Fruit fly (Drosophila melanogaster) whole organism, embryonic: Measurements from ENCODE around the gene RpL24-like.

Source experiments
- Ada2b ChIP-seq: fragments of 200-800 bp; sonication (Bioruptor generic); IDR thresholded peaks from 2 replicates; pipeline ENCODE4 v1.3.6; 2022; ENCODE audit warnings: missing biosample characterization, missing genetic modification characterization
- CG1024 ChIP-seq: fragments of 200-800 bp; sonication (Bioruptor generic); IDR thresholded peaks from 2 replicates; pipeline ENCODE4 v1.3.6; 2022; ENCODE audit warnings: missing biosample characterization, missing genetic modification characterization
- CG10565 ChIP-seq: fragments of 200-800 bp; sonication (Bioruptor generic); optimal IDR thresholded peaks from 3 replicates; lab custom pipeline; 2016; ENCODE audit warnings: missing biosample characterization, mild to moderate bottlenecking, missing genetic modification characterization
- CG11696 ChIP-seq: fragments of 200-800 bp; sonication (Bioruptor generic); IDR thresholded peaks from 2 replicates; pipeline ENCODE4 v1.3.6; 2022; ENCODE audit warnings: missing biosample characterization, missing genetic modification characterization
- CG12219 ChIP-seq: fragments of 200-800 bp; sonication (Bioruptor generic); optimal IDR thresholded peaks from 3 replicates; lab custom pipeline; 2018; ENCODE audit warnings: missing biosample characterization, mild to moderate bottlenecking, missing genetic modification characterization
- CG13424 ChIP-seq: fragments of 200-800 bp; sonication (Bioruptor generic); optimal IDR thresholded peaks from 2 replicates; lab custom pipeline; 2019; ENCODE audit warnings: missing biosample characterization, mild to moderate bottlenecking, missing genetic modification characterization, moderate library complexity
- CG13894 ChIP-seq: fragments of 200-800 bp; sonication (Bioruptor generic); optimal IDR thresholded peaks from 3 replicates; lab custom pipeline; 2018; ENCODE audit warnings: missing biosample characterization, mild to moderate bottlenecking, missing genetic modification characterization, moderate library complexity
- CG14014 ChIP-seq: fragments of 200-800 bp; sonication (Bioruptor generic); IDR thresholded peaks from 2 replicates; pipeline ENCODE4 v1.3.6; 2022; ENCODE audit warnings: missing biosample characterization, missing genetic modification characterization
- CG14441 ChIP-seq: fragments of 200-800 bp; sonication (Bioruptor generic); IDR thresholded peaks from 2 replicates; pipeline ENCODE4 v1.3.6; 2022; ENCODE audit warnings: missing biosample characterization, missing genetic modification characterization
- CG1647 ChIP-seq: fragments of 200-800 bp; sonication (Bioruptor generic); optimal IDR thresholded peaks from 3 replicates; lab custom pipeline; 2016; ENCODE audit warnings: missing biosample characterization, missing genetic modification characterization
- CG17385 ChIP-seq: fragments of 200-800 bp; sonication (Bioruptor generic); optimal IDR thresholded peaks from 3 replicates; lab custom pipeline; 2018; ENCODE audit warnings: missing biosample characterization, mild to moderate bottlenecking, missing genetic modification characterization
- CG2120 ChIP-seq: fragments of 200-800 bp; sonication (Bioruptor generic); optimal IDR thresholded peaks from 3 replicates; lab custom pipeline; 2016; ENCODE audit warnings: missing biosample characterization, missing genetic modification characterization
- CG31365 ChIP-seq: fragments of 200-800 bp; sonication (Bioruptor generic); optimal IDR thresholded peaks from 2 replicates; lab custom pipeline; 2018; ENCODE audit warnings: missing biosample characterization, mild to moderate bottlenecking, missing genetic modification characterization
- CG5953 ChIP-seq: fragments of 200-800 bp; sonication (Bioruptor generic); IDR thresholded peaks from 2 replicates; pipeline ENCODE4 v1.3.6; 2022; ENCODE audit warnings: missing biosample characterization, missing genetic modification characterization
- CG6175 ChIP-seq: fragments of 200-800 bp; sonication (Bioruptor generic); IDR thresholded peaks from 3 replicates; pipeline ENCODE4 v1.3.6; 2022; ENCODE audit warnings: missing biosample characterization, missing genetic modification characterization
- CG6683 ChIP-seq: fragments of 200-800 bp; sonication (Bioruptor generic); optimal IDR thresholded peaks from 2 replicates; lab custom pipeline; 2017; ENCODE audit warnings: missing biosample characterization, mild to moderate bottlenecking, missing genetic modification characterization, missing genetic modification reagents
- CG6791 ChIP-seq: fragments of 200-800 bp; sonication (Bioruptor generic); IDR thresholded peaks from 3 replicates; pipeline ENCODE4 v1.3.6; 2022; ENCODE audit warnings: missing biosample characterization, missing genetic modification characterization; ENCODE audit not compliant: partially characterized antibody
- CG7987 ChIP-seq: fragments of 200-800 bp; sonication (Bioruptor generic); optimal IDR thresholded peaks from 2 replicates; lab custom pipeline; 2018; ENCODE audit warnings: missing biosample characterization, mild to moderate bottlenecking, missing genetic modification characterization, moderate library complexity
- CG9797 ChIP-seq: fragments of 200-800 bp; sonication (Bioruptor generic); optimal IDR thresholded peaks from 3 replicates; lab custom pipeline; 2018; ENCODE audit warnings: missing biosample characterization, mild to moderate bottlenecking, missing genetic modification characterization
- D ChIP-seq, 2 experiments: fragments of 200-800 bp in 1 of 2; fragments of >200 bp in 1 of 2; sonication (Bioruptor generic) in 1 of 2; optimal IDR thresholded peaks; 2 replicates in 1 of 2; 3 replicates in 1 of 2; lab custom pipeline; 2017; ENCODE audit warnings: mild to moderate bottlenecking in 1 of 2, missing biosample characterization in 1 of 2, missing genetic modification characterization in 1 of 2, missing genetic modification reagents in 1 of 2
- Eip74EF ChIP-seq, 2 experiments: fragments of 200-800 bp in 1 of 2; fragments of >200 bp in 1 of 2; sonication (Bioruptor generic) in 1 of 2; optimal IDR thresholded peaks; 2 replicates each; lab custom pipeline; 2017 to 2019; ENCODE audit warnings: missing biosample characterization in 2 of 2, missing genetic modification characterization in 2 of 2, mild to moderate bottlenecking in 1 of 2, moderate library complexity in 1 of 2
- HLH3B ChIP-seq: fragments of 200-800 bp; sonication (Bioruptor generic); IDR thresholded peaks from 2 replicates; pipeline ENCODE4 v1.3.6; 2022; ENCODE audit warnings: missing biosample characterization, missing genetic modification characterization
- Lim3 ChIP-seq: fragments of 200-800 bp; sonication (Bioruptor generic); IDR thresholded peaks from 2 replicates; pipeline ENCODE4 v1.3.6; 2022; ENCODE audit warnings: missing biosample characterization, missing genetic modification characterization
- MBD-R2 ChIP-seq: fragments of 200-800 bp; sonication (Bioruptor generic); IDR thresholded peaks from 2 replicates; pipeline ENCODE4 v1.3.6; 2022; ENCODE audit warnings: missing biosample characterization, missing genetic modification characterization
- Med ChIP-seq: fragments of 200-800 bp; sonication (Bioruptor generic); peaks from one replicate; lab custom pipeline; 2016; ENCODE audit warnings: missing biosample characterization, missing genetic modification characterization, mild to moderate bottlenecking, inconsistent platforms, moderate library complexity
- Nf-YB ChIP-seq: fragments of 200-800 bp; sonication (Bioruptor generic); optimal IDR thresholded peaks from 3 replicates; lab custom pipeline; 2019; ENCODE audit warnings: missing biosample characterization, mild to moderate bottlenecking, missing genetic modification characterization, moderate library complexity
- NfI ChIP-seq: fragments of 200-800 bp; sonication (Bioruptor generic); optimal IDR thresholded peaks from 3 replicates; lab custom pipeline; 2018; ENCODE audit warnings: missing biosample characterization, mild to moderate bottlenecking, missing genetic modification characterization, moderate library complexity
- Oli ChIP-seq: fragments of 200-800 bp; sonication (Bioruptor generic); optimal IDR thresholded peaks from 2 replicates; lab custom pipeline; 2018; ENCODE audit warnings: missing biosample characterization, mild to moderate bottlenecking, missing genetic modification characterization, moderate library complexity
- Opbp ChIP-seq: fragments of 200-800 bp; sonication (Bioruptor generic); IDR thresholded peaks from 3 replicates; pipeline ENCODE4 v1.3.6; 2022; ENCODE audit warnings: missing biosample characterization, missing genetic modification characterization; ENCODE audit not compliant: partially characterized antibody
- Xbp1 ChIP-seq: fragments of 200-800 bp; sonication (Bioruptor generic); optimal IDR thresholded peaks from 3 replicates; lab custom pipeline; 2016; ENCODE audit warnings: missing biosample characterization, mild to moderate bottlenecking, missing genetic modification characterization
- bab2 ChIP-seq: fragments of 200-800 bp; sonication (Bioruptor generic); optimal IDR thresholded peaks from 2 replicates; lab custom pipeline; 2016; ENCODE audit warnings: missing biosample characterization, missing genetic modification characterization
- bowl ChIP-seq: fragments of 200-800 bp; sonication (Bioruptor generic); IDR thresholded peaks from 2 replicates; pipeline ENCODE4 v1.3.6; 2022; ENCODE audit warnings: missing biosample characterization, missing genetic modification characterization
- cato ChIP-seq: fragments of 200-800 bp; sonication (Bioruptor generic); optimal IDR thresholded peaks from 2 replicates; lab custom pipeline; 2016; ENCODE audit warnings: missing biosample characterization, missing genetic modification characterization, borderline replicate concordance
- dan ChIP-seq: fragments of 200-800 bp; sonication (Bioruptor generic); IDR thresholded peaks from 2 replicates; pipeline ENCODE4 v1.3.6; 2022; ENCODE audit warnings: missing biosample characterization, missing genetic modification characterization
- dmrt11E ChIP-seq: fragments of 200-800 bp; sonication (Bioruptor generic); optimal IDR thresholded peaks from 3 replicates; lab custom pipeline; 2018; ENCODE audit warnings: missing biosample characterization, mild to moderate bottlenecking, missing genetic modification characterization, moderate library complexity
- dysf ChIP-seq: fragments of 200-800 bp; sonication (Bioruptor generic); IDR thresholded peaks from 3 replicates; pipeline ENCODE4 v1.3.6; 2022; ENCODE audit warnings: missing biosample characterization, missing genetic modification characterization
- eve ChIP-seq, 2 experiments: fragments of >200 bp; optimal IDR thresholded peaks; 2 replicates each; lab custom pipeline; 2017; ENCODE audit warnings: missing biosample characterization in 2 of 2, missing genetic modification characterization in 2 of 2
- gcm ChIP-seq: fragments of 200-800 bp; sonication (Bioruptor generic); optimal IDR thresholded peaks from 2 replicates; lab custom pipeline; 2019; ENCODE audit warnings: missing biosample characterization, mild to moderate bottlenecking, missing genetic modification characterization, moderate library complexity
- ham ChIP-seq: fragments of 200-800 bp; sonication (Bioruptor generic); IDR thresholded peaks from 2 replicates; pipeline ENCODE4 v1.3.6; 2022; ENCODE audit warnings: missing biosample characterization, missing genetic modification characterization
- kah ChIP-seq: fragments of 200-800 bp; sonication (Bioruptor generic); optimal IDR thresholded peaks from 2 replicates; lab custom pipeline; 2018; ENCODE audit warnings: missing biosample characterization, mild to moderate bottlenecking, missing genetic modification characterization
- lov ChIP-seq, 2 experiments: fragments of 200-800 bp in 1 of 2; fragments of >200 bp in 1 of 2; sonication (Bioruptor generic) in 1 of 2; IDR thresholded peaks in 1 of 2; optimal IDR thresholded peaks in 1 of 2; 2 replicates in 1 of 2; 3 replicates in 1 of 2; pipeline versions ENCODE4 v1.3.6 to Lab custom; 2017 to 2022; ENCODE audit warnings: missing biosample characterization in 1 of 2, missing genetic modification characterization in 1 of 2
- sc ChIP-seq, 3 experiments: fragments of >200 bp in 2 of 3; fragments of 200-800 bp in 1 of 3; sonication (Bioruptor generic) in 1 of 3; optimal IDR thresholded peaks; 2 replicates in 2 of 3; 3 replicates in 1 of 3; lab custom pipeline; 2017; ENCODE audit warnings: mild to moderate bottlenecking in 1 of 3, missing biosample characterization in 1 of 3, missing genetic modification characterization in 1 of 3, missing genetic modification reagents in 1 of 3
- sd ChIP-seq: fragments of 200-800 bp; sonication (Bioruptor generic); optimal IDR thresholded peaks from 3 replicates; lab custom pipeline; 2018; ENCODE audit warnings: missing biosample characterization, mild to moderate bottlenecking, missing genetic modification characterization, moderate library complexity
- tin ChIP-seq: fragments of 200-800 bp; sonication (Bioruptor generic); optimal IDR thresholded peaks from 3 replicates; lab custom pipeline; 2016; ENCODE audit warnings: missing biosample characterization, missing genetic modification characterization
- tup ChIP-seq: fragments of 200-800 bp; sonication (Bioruptor generic); optimal IDR thresholded peaks from 2 replicates; lab custom pipeline; 2016; ENCODE audit warnings: missing biosample characterization, mild to moderate bottlenecking, missing genetic modification characterization, moderate library complexity
- unpg ChIP-seq: fragments of 200-800 bp; sonication (Bioruptor generic); optimal IDR thresholded peaks from 3 replicates; lab custom pipeline; 2018; ENCODE audit warnings: missing biosample characterization, mild to moderate bottlenecking, missing genetic modification characterization, moderate library complexity
- wek ChIP-seq: fragments of 200-800 bp; sonication (Bioruptor generic); optimal IDR thresholded peaks from 3 replicates; lab custom pipeline; 2018; ENCODE audit warnings: missing biosample characterization, mild to moderate bottlenecking, missing genetic modification characterization, moderate library complexity
- yki ChIP-seq: fragments of >200 bp; optimal IDR thresholded peaks from 3 replicates; lab custom pipeline; 2018

Gene RpL24-like

DNA sequence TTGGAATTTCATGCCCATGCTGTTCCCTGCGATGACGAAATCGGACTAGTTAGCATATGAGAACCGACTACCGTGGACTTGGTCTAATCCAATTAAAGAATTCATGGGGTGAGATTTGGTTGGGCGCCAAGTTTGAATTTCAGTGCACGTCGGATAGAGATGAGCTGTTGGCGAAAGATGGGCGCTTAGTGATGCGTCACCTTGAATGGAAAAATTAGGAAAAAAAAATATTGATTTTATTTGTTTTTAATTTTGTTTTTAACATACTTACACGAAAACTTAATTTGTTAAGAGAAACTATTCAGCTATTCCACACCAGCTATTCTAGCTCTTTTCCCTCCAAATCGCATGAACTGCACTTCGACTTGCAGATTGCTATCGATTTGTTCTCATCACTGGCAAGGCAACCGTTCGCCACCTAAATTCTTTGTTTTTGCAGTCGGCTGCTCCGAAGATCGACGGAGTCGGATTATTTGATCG lies 9.7 kb downstream of the RpL24-like start, which contains the start of the genes ninaG and Sptz (continued):
- TF ChIP-seq CG17385 (GFP tag; lab: Kevin White, UChicago) (peak; percentile 78), lov (optimal IDR thresholded peaks at IDR 0.05; lab: Kevin White, UChicago) (no peak), lov (GFP tag; IDR thresholded peaks at IDR 0.05; lab: Robert Waterston, UW) (peak; percentile 92), CG1024 (GFP tag; lab: Robert Waterston, UW) (peak; percentile 86), Lim3 (GFP tag; lab: Robert Waterston, UW) (peak; percentile 62; the same call in 1 of the 2 replicates), MBD-R2 (GFP tag; lab: Robert Waterston, UW) (peak; percentile 98), Opbp (peak; percentile 38; the same call in 1 of the 3 replicates), unpg (GFP tag; lab: Kevin White, UChicago) (peak; percentile 93), CG11696 (GFP tag; lab: Robert Waterston, UW) (peak; percentile 67), eve (GFP tag; optimal IDR thresholded peaks at IDR 0.05; lab: Kevin White, UChicago) (peak in 1 of 2 experiments; percentile 86), dysf (GFP tag; lab: Robert Waterston, UW) (peak; percentile 97), CG2120 (GFP tag; lab: Kevin White, UChicago) (peak; percentile 97), NfI (GFP tag; lab: Kevin White, UChicago) (peak; percentile 90), CG9797 (GFP tag; lab: Kevin White, UChicago) (peak; percentile 65), kah (GFP tag; lab: Kevin White, UChicago) (peak; percentile 34), D (optimal IDR thresholded peaks at IDR 0.05; lab: Kevin White, UChicago) (no peak), D (GFP tag; optimal IDR thresholded peaks at IDR 0.05; lab: Kevin White, UChicago) (peak; percentile 87), CG6791 (0 out of 3 replicates have a peak, but pooled peaks have one; percentile 17), Med (GFP tag; lab: Kevin White, UChicago) (peak; percentile 99), CG1647 (peak; percentile 95), yki (lab: Kevin White, UChicago) (no peak), Xbp1 (GFP tag; lab: Kevin White, UChicago) (peak; percentile 97), CG12219 (GFP tag; lab: Kevin White, UChicago) (peak; percentile 66), CG31365 (tag; lab: Kevin White, UChicago) (peak; percentile 6), ham (GFP tag; lab: Robert Waterston, UW) (peak; percentile 65; the same call in 1 of the 2 replicates), Eip74EF (GFP tag; optimal IDR thresholded peaks at IDR 0.05; lab: Kevin White, UChicago) (no peak), Ada2b (GFP tag; lab: Robert Waterston, UW) (peak; percentile 95), bowl (GFP tag; lab: Robert Waterston, UW) (peak; percentile 80), tup (peak; percentile 88), Oli (tag; lab: Kevin White, UChicago) (peak; percentile 86), sd (tag; lab: Kevin White, UChicago) (no peak), CG6683 (GFP tag; lab: Kevin White, UChicago) (no peak), CG13894 (tag; lab: Kevin White, UChicago) (no peak), wek (GFP tag; lab: Kevin White, UChicago) (no peak), CG6175 (GFP tag; lab: Robert Waterston, UW) (peak; percentile 89), CG14441 (GFP tag; lab: Robert Waterston, UW) (peak; percentile 96), CG5953 (GFP tag; lab: Robert Waterston, UW) (peak; percentile 87), dan (GFP tag; lab: Robert Waterston, UW) (peak; percentile 84), Nf-YB (GFP tag; lab: Kevin White, UChicago) (peak; percentile 65), cato (GFP tag; lab: Kevin White, UChicago) (peak; percentile 91), CG7987 (GFP tag; lab: Kevin White, UChicago) (peak; percentile 71), bab2 (GFP tag; lab: Kevin White, UChicago) (peak; percentile 96), CG14014 (peak; percentile 91), tin (peak; percentile 97), CG10565 (peak; percentile 78), gcm (GFP tag; lab: Kevin White, UChicago) (peak; percentile 81), sc (optimal IDR thresholded peaks at IDR 0.05; lab: Kevin White, UChicago) (no peak), sc (GFP tag; optimal IDR thresholded peaks at IDR 0.05; lab: Kevin White, UChicago) (peak; percentile 81), dmrt11E (tag; lab: Kevin White, UChicago) (peak; percentile 94), CG13424 (peak; percentile 92), HLH3B (peak; percentile 95)
